Worm (Caenorhabditis elegans): ENCODE results near the gene gst-23.

The gst-23 gene

DNA sequence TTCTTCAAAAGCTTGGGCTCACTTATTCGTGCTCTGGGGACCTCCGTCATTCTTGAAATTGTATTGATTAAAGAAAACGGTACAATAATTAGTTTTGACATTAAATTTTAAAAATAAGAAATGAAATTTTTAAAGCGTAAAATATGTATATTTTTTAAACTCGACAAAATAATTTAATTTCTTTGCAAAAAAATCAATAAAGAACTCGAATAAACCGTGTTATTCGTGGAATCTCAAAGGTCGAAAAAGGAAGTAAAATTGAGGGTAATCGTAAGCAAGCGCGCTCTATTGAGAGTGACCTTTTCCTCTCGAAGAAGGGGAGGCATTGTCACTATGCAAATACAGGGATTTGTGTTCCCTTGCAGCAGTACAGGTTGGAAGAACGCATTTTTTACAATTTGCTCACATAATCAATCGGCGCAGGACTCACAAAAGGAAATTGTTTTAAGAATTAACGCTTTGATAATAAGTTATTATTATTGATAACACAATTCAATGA is 48.1 kb upstream of the gst-23 start, which contains the start of gene Y73C8B.2 (continued):
- no peak for TF ChIP-seq mes-2 (tag; optimal IDR thresholded peaks at IDR 0.05; ENCODE audit: poor library complexity, severe bottlenecking)
- TF ChIP-seq zfp-3 (GFP tag; conservative IDR thresholded peaks at IDR 0.05) = no peak
- TF ChIP-seq ztf-11 (tag; optimal IDR thresholded peaks at IDR 0.05) = no peak
- TF ChIP-seq D1046.2 (GFP tag; IDR thresholded peaks at IDR 0.05) = no peak
- peak; percentile 0 for TF ChIP-seq hlh-11 (tag; optimal IDR thresholded peaks at IDR 0.05)
- TF ChIP-seq F26F4.8 (GFP tag; conservative IDR thresholded peaks at IDR 0.05) = no peak
- TF ChIP-seq daf-19 (GFP tag; conservative IDR thresholded peaks at IDR 0.05) = no peak
- TF ChIP-seq F49E8.2 (tag; optimal IDR thresholded peaks at IDR 0.05; ENCODE audit: borderline replicate concordance) = no peak
- TF ChIP-seq mxl-2 (GFP tag; conservative IDR thresholded peaks at IDR 0.05) = no peak
- no peak for TF ChIP-seq ceh-44 (GFP tag; IDR thresholded peaks at IDR 0.05)
- TF ChIP-seq daf-16 (GFP tag; optimal IDR thresholded peaks at IDR 0.05) = no peak
- peak; percentile 13 for TF ChIP-seq daf-16 (tag; optimal IDR thresholded peaks at IDR 0.05)
- TF ChIP-seq aly-2 (tag; optimal IDR thresholded peaks at IDR 0.05) = no peak
- no peak for TF ChIP-seq attf-4 (tag; optimal IDR thresholded peaks at IDR 0.05)
- no peak for TF ChIP-seq zag-1 (tag; optimal IDR thresholded peaks at IDR 0.05)
- no peak for TF ChIP-seq nhr-76 (tag; optimal IDR thresholded peaks at IDR 0.05)
- TF ChIP-seq saeg-2 (GFP tag; IDR thresholded peaks at IDR 0.05) = no peak
- no peak for TF ChIP-seq ceh-82 (tag; optimal IDR thresholded peaks at IDR 0.05)
- no peak for TF ChIP-seq madf-5 (GFP tag; IDR thresholded peaks at IDR 0.05)
- no peak for TF ChIP-seq ztf-7 (tag; optimal IDR thresholded peaks at IDR 0.05)
- TF ChIP-seq hmg-1.1 (GFP tag; IDR thresholded peaks at IDR 0.05) = peak; percentile 36; the same call in 1 of the 2 replicates
- no peak for TF ChIP-seq lin-15B (tag; optimal IDR thresholded peaks at IDR 0.05)
- TF ChIP-seq F44E2.7 (GFP tag; IDR thresholded peaks at IDR 0.05) = no peak
- TF ChIP-seq skn-1 (tag; optimal IDR thresholded peaks at IDR 0.05) = no peak
- no peak for TF ChIP-seq nhr-48 (tag; optimal IDR thresholded peaks at IDR 0.05)
- no peak for TF ChIP-seq R02D3.7 (tag; optimal IDR thresholded peaks at IDR 0.05)
- no peak for TF ChIP-seq cey-2 (tag; optimal IDR thresholded peaks at IDR 0.05; ENCODE audit: borderline replicate concordance, insufficient read depth)
- TF ChIP-seq ceh-62 (tag; optimal IDR thresholded peaks at IDR 0.05) = no peak
- no peak for TF ChIP-seq tag-97 (GFP tag; IDR thresholded peaks at IDR 0.05)
- peak; percentile 92 for TF ChIP-seq aha-1 (tag)
- no peak for TF ChIP-seq daf-8 (GFP tag; IDR thresholded peaks at IDR 0.05)
- TF ChIP-seq Y75B8A.6 (GFP tag; IDR thresholded peaks at IDR 0.05) = no peak
- TF ChIP-seq nhr-11 (tag; optimal IDR thresholded peaks at IDR 0.05) = no peak
- no peak for TF ChIP-seq php-3 (GFP tag; IDR thresholded peaks at IDR 0.05)
- no peak for TF ChIP-seq set-16 (GFP tag; IDR thresholded peaks at IDR 0.05)
- no peak for TF ChIP-seq lin-29 (GFP tag; IDR thresholded peaks at IDR 0.05)
- no peak for TF ChIP-seq mdl-1 (tag; optimal IDR thresholded peaks at IDR 0.05)
- no peak for TF ChIP-seq duxl-1 (tag; optimal IDR thresholded peaks at IDR 0.05; ENCODE audit: poor library complexity)
- no peak for TF ChIP-seq mdt-29 (GFP tag; IDR thresholded peaks at IDR 0.05)
- no peak for TF ChIP-seq Y5F2A.4 (GFP tag; optimal IDR thresholded peaks at IDR 0.05)
- TF ChIP-seq nhr-6 (tag; optimal IDR thresholded peaks at IDR 0.05) = peak; percentile 83
- peak in 1 of 2 experiments; percentile 58 for TF ChIP-seq lsy-2 (tag; optimal IDR thresholded peaks at IDR 0.05)
- TF ChIP-seq arid-1 (GFP tag; conservative IDR thresholded peaks at IDR 0.05) = no peak
- no peak for TF ChIP-seq zip-11 (GFP tag; IDR thresholded peaks at IDR 0.05)
- no peak for TF ChIP-seq fkh-10 (GFP tag; optimal IDR thresholded peaks at IDR 0.05)
- TF ChIP-seq ceh-28 (tag; optimal IDR thresholded peaks at IDR 0.05) = no peak
- TF ChIP-seq mep-1 (tag; optimal IDR thresholded peaks at IDR 0.05) = peak; percentile 59
- TF ChIP-seq snpc-1.2 (GFP tag; IDR thresholded peaks at IDR 0.05) = no peak
- no peak for TF ChIP-seq ZK546.5 (tag; optimal IDR thresholded peaks at IDR 0.05)
- no peak for TF ChIP-seq jun-1 (tag; optimal IDR thresholded peaks at IDR 0.05)
- no peak for TF ChIP-seq nhr-10 (tag; optimal IDR thresholded peaks at IDR 0.05)
- TF ChIP-seq mxl-3 (GFP tag; optimal IDR thresholded peaks at IDR 0.05) = no peak

All from whole organism, L4 larva.